Worm (Caenorhabditis elegans) whole organism, L1 larva: ENCODE measurements around the gene sax-7.
A peak's percentile ranks its signal among the peaks of the same experiment; 100 is the strongest.

ENCODE experiments used
- C04F5.9 ChIP-seq: sonication (generic microtip); optimal IDR thresholded peaks from 2 replicates; lab custom pipeline; 2016; ENCODE audit warnings: missing genetic modification characterization, missing compliant biosample characterization
- Y116A8C.19 ChIP-seq: sonication (generic microtip); optimal IDR thresholded peaks from 2 replicates; lab custom pipeline; 2016; ENCODE audit warnings: missing compliant biosample characterization, missing genetic modification characterization, borderline replicate concordance
- alr-1 ChIP-seq: fragments of 200-800 bp; sonication (Bioruptor generic); optimal IDR thresholded peaks from 2 replicates; lab custom pipeline; 2018; ENCODE audit warnings: borderline replicate concordance, mild to moderate bottlenecking, missing genetic modification characterization, missing compliant biosample characterization
- blmp-1 ChIP-seq: fragments of 150-350 bp; optimal IDR thresholded peaks from 2 replicates; lab custom pipeline; 2014; ENCODE audit warnings: missing biosample characterization, missing genetic modification characterization
- ceh-8 ChIP-seq: fragments of 200-800 bp; sonication (Bioruptor generic); optimal IDR thresholded peaks from 2 replicates; lab custom pipeline; 2018; ENCODE audit warnings: mild to moderate bottlenecking, missing genetic modification characterization, moderate library complexity, missing compliant biosample characterization
- ceh-82 ChIP-seq, 3 experiments: fragments of 150-350 bp in 1 of 3; sonication (generic microtip) in 2 of 3; optimal IDR thresholded peaks; 2 replicates each; lab custom pipeline; 2014 to 2017; ENCODE audit warnings: missing biosample characterization in 3 of 3, missing genetic modification characterization in 3 of 3
- ceh-90 ChIP-seq: sonication (generic microtip); optimal IDR thresholded peaks from 2 replicates; lab custom pipeline; 2016; ENCODE audit warnings: missing genetic modification characterization, missing compliant biosample characterization
- dsc-1 ChIP-seq: sonication (generic microtip); optimal IDR thresholded peaks from 2 replicates; lab custom pipeline; 2016; ENCODE audit warnings: mild to moderate bottlenecking, missing genetic modification characterization, missing compliant biosample characterization
- efl-1 ChIP-seq, 4 experiments: fragments of 150-350 bp; optimal IDR thresholded peaks in 3 of 4; peaks in 1 of 4; 1 replicate in 1 of 4; 2 replicates in 3 of 4; lab custom pipeline; 2014; ENCODE audit warnings: missing biosample characterization in 2 of 4, missing genetic modification characterization in 2 of 4, missing genetic modification reagents in 2 of 4
- egl-13 ChIP-seq: sonication (generic microtip); optimal IDR thresholded peaks from 2 replicates; lab custom pipeline; 2016; ENCODE audit warnings: missing genotype, missing genetic modification reagents, missing genetic modification characterization, missing compliant biosample characterization
- fkh-10 ChIP-seq: sonication (generic microtip); optimal IDR thresholded peaks from 2 replicates; lab custom pipeline; 2017; ENCODE audit warnings: missing biosample characterization, missing genetic modification reagents, missing genetic modification characterization
- fkh-4 ChIP-seq: sonication (generic microtip); optimal IDR thresholded peaks from 2 replicates; lab custom pipeline; 2016; ENCODE audit warnings: missing compliant biosample characterization, missing genetic modification characterization, borderline replicate concordance
- fkh-8 ChIP-seq: sonication (generic microtip); optimal IDR thresholded peaks from 2 replicates; lab custom pipeline; 2016; ENCODE audit warnings: mild to moderate bottlenecking, missing genetic modification characterization, missing compliant biosample characterization
- irx-1 ChIP-seq: sonication (generic microtip); optimal IDR thresholded peaks from 2 replicates; lab custom pipeline; 2016; ENCODE audit warnings: missing genetic modification characterization, missing compliant biosample characterization
- isw-1 ChIP-seq: fragments of 200-800 bp; sonication (Bioruptor generic); IDR thresholded peaks from 2 replicates; pipeline ENCODE4 v1.3.6; 2022; ENCODE audit warnings: missing genetic modification characterization, missing compliant biosample characterization
- jun-1 ChIP-seq: fragments of 150-350 bp; optimal IDR thresholded peaks from 2 replicates; lab custom pipeline; 2014; ENCODE audit warnings: missing biosample characterization, missing genetic modification reagents, missing genetic modification characterization
- lin-14 ChIP-seq: fragments of 200-800 bp; sonication (Bioruptor generic); optimal IDR thresholded peaks from 2 replicates; lab custom pipeline; 2018; ENCODE audit warnings: mild to moderate bottlenecking, missing genetic modification characterization, moderate library complexity, missing compliant biosample characterization
- lin-35 ChIP-seq, 2 experiments: fragments of 150-350 bp; optimal IDR thresholded peaks; 2 replicates each; lab custom pipeline; 2014; ENCODE audit warnings: missing biosample characterization in 2 of 2, missing genetic modification characterization in 2 of 2, missing genetic modification reagents in 2 of 2
- lin-39 ChIP-seq: fragments of 150-350 bp; optimal IDR thresholded peaks from 2 replicates; lab custom pipeline; 2014; ENCODE audit warnings: missing biosample characterization, missing genetic modification reagents, missing genetic modification characterization
- mab-9 ChIP-seq: fragments of 200-800 bp; sonication (Bioruptor generic); IDR thresholded peaks from 2 replicates; pipeline ENCODE4 v1.3.6; 2022; ENCODE audit warnings: missing genetic modification reagents, missing genetic modification characterization, missing compliant biosample characterization
- mdl-1 ChIP-seq, 2 experiments: fragments of 150-350 bp; optimal IDR thresholded peaks; 2 replicates each; lab custom pipeline; 2014 to 2017; ENCODE audit warnings: missing biosample characterization in 2 of 2, missing genetic modification characterization in 2 of 2, inconsistent platforms in 1 of 2
- mep-1 ChIP-seq: fragments of 150-350 bp; optimal IDR thresholded peaks from 2 replicates; lab custom pipeline; 2014; ENCODE audit warnings: missing biosample characterization, missing genetic modification characterization
- nhr-11 ChIP-seq: fragments of 150-350 bp; optimal IDR thresholded peaks from 2 replicates; lab custom pipeline; 2014; ENCODE audit warnings: missing biosample characterization, missing genetic modification characterization
- nhr-12 ChIP-seq: sonication (generic microtip); optimal IDR thresholded peaks from 2 replicates; lab custom pipeline; 2017; ENCODE audit warnings: missing biosample characterization, missing genetic modification characterization
- nhr-20 ChIP-seq: sonication (generic microtip); optimal IDR thresholded peaks from 2 replicates; lab custom pipeline; 2016; ENCODE audit warnings: mild to moderate bottlenecking, missing genetic modification characterization, missing compliant biosample characterization
- nhr-237 ChIP-seq: fragments of 150-350 bp; optimal IDR thresholded peaks from 2 replicates; lab custom pipeline; 2014; ENCODE audit warnings: missing biosample characterization, missing genetic modification characterization
- nhr-28 ChIP-seq: fragments of 150-350 bp; optimal IDR thresholded peaks from 2 replicates; lab custom pipeline; 2014; ENCODE audit warnings: missing biosample characterization, missing genetic modification characterization
- nhr-85 ChIP-seq: sonication (generic microtip); peaks from one replicate; lab custom pipeline; 2016; ENCODE audit warnings: missing genetic modification characterization, inconsistent platforms, missing compliant biosample characterization
- pax-3 ChIP-seq: fragments of 200-800 bp; sonication (Bioruptor generic); optimal IDR thresholded peaks from 2 replicates; lab custom pipeline; 2018; ENCODE audit warnings: mild to moderate bottlenecking, missing genetic modification characterization, moderate library complexity, missing compliant biosample characterization
- pqm-1 ChIP-seq: sonication (generic microtip); optimal IDR thresholded peaks from 3 replicates; lab custom pipeline; 2017; ENCODE audit warnings: missing biosample characterization, missing genetic modification characterization
- snpc-4 ChIP-seq: fragments of 150-350 bp; optimal IDR thresholded peaks from 2 replicates; lab custom pipeline; 2014; ENCODE audit warnings: missing biosample characterization, missing genetic modification characterization
- sup-37 ChIP-seq: fragments of 200-800 bp; sonication (Bioruptor generic); optimal IDR thresholded peaks from 2 replicates; lab custom pipeline; 2018; ENCODE audit warnings: mild to moderate bottlenecking, missing genetic modification characterization, missing compliant biosample characterization
- tbx-2 ChIP-seq: sonication (generic microtip); optimal IDR thresholded peaks from 2 replicates; lab custom pipeline; 2016; ENCODE audit warnings: missing genetic modification characterization, missing compliant biosample characterization
- unc-30 ChIP-seq: sonication (generic microtip); optimal IDR thresholded peaks from 2 replicates; lab custom pipeline; 2017; ENCODE audit warnings: missing biosample characterization, missing genetic modification characterization
- unc-98 ChIP-seq: fragments of 200-800 bp; sonication (Bioruptor generic); IDR thresholded peaks from 2 replicates; pipeline ENCODE4 v1.3.6; 2022; ENCODE audit warnings: missing genetic modification characterization, missing compliant biosample characterization
- vab-15 ChIP-seq: sonication (generic microtip); optimal IDR thresholded peaks from 2 replicates; lab custom pipeline; 2017; ENCODE audit warnings: missing genotype, mild to moderate bottlenecking, missing genetic modification characterization, missing compliant biosample characterization
- zag-1 ChIP-seq: fragments of 150-350 bp; optimal IDR thresholded peaks from 2 replicates; lab custom pipeline; 2014; ENCODE audit warnings: missing biosample characterization, missing genetic modification characterization
- ztf-11 ChIP-seq, 2 experiments: sonication (generic microtip); optimal IDR thresholded peaks; 2 replicates each; lab custom pipeline; 2016 to 2017; ENCODE audit warnings: missing genetic modification characterization in 2 of 2, missing biosample characterization in 1 of 2, missing compliant biosample characterization in 1 of 2

sax-7 gene

DNA sequence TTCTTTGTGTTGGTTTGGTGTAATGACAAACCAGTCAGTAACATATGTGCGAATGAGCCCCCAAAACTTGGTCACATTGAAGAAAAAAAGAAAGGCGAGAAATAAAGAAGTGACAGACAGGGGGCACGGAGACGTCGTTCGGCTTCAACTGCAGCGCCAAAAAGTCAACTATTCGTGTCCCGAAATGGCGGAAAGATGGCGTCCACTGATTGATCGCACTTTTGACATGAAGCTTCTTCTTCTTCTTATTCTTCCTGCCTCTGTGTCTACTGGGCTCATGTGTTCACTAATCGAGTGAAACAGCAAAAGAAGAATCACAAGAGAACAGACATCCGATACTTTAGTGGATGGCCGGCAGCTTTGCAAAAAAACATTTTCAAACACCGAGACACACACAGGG is 6.6 kb downstream of the sax-7 start:
- TF ChIP-seq nhr-85 (tag; lab: Kevin White, UChicago) (no peak), dsc-1 (tag; lab: Kevin White, UChicago) (peak; percentile 19), fkh-4 (tag; lab: Kevin White, UChicago) (no peak), lin-14 (GFP tag; lab: Kevin White, UChicago) (peak; percentile 23), zag-1 (no peak), C04F5.9 (tag; lab: Kevin White, UChicago) (no peak), Y116A8C.19 (tag; lab: Kevin White, UChicago) (no peak), jun-1 (tag; lab: Kevin White, UChicago) (no peak)

DNA sequence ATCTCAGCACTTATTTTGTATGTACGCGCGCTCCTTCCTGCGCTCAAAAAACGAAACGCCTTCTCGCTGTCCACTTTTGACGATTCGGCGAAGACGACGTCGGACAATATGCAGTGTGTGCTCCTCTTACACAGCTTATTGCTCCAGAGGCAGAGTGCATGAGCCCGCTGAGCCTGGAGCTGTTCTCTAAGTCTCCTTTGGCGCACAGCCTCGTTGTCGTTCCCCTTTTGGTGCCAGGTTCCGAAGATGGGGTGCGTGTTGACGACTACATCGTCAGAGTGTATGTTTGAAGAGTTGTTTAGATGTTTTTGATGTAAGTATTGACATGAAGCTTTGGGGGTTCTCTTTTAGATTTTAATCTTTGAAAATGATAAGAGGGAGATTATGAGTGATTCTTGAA is 7.8 kb downstream of the sax-7 start:
- TF ChIP-seq fkh-8 (tag; lab: Kevin White, UChicago) (no peak), lin-39 (no peak), nhr-12 (no peak), nhr-28 (tag; lab: Kevin White, UChicago) (no peak), unc-30 (tag; lab: Kevin White, UChicago) (no peak), egl-13 (tag; lab: Kevin White, UChicago) (no peak), nhr-20 (tag; lab: Kevin White, UChicago) (no peak), vab-15 (tag; lab: Kevin White, UChicago) (no peak)

DNA sequence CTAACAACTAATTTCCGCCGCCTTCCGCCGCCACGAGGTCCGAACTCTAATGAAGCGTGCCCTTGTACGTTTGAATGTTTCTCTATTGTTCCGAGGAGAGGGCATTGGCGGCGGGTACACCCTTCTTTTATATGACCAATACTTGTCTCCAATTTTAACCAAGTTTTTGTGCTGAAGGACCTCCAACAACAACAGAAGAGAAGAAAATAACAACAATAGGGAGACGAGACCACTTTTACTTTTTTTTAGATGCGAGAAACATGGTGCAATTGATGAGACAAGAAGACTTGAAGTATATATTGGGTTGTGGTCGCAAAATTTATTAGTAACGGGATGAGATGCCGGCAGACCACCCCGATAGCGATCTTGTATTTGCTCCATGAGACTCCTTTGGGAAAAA is 8.5 kb downstream of the sax-7 start:
- TF ChIP-seq ceh-90 (tag; lab: Kevin White, UChicago) (no peak), fkh-10 (GFP tag; lab: Kevin White, UChicago) (peak; percentile 53), fkh-8 (tag; lab: Kevin White, UChicago) (peak; percentile 33), lin-14 (GFP tag; lab: Kevin White, UChicago) (peak; percentile 64)
- TF ChIP-seq, all 84 proteins: peak for 3

DNA sequence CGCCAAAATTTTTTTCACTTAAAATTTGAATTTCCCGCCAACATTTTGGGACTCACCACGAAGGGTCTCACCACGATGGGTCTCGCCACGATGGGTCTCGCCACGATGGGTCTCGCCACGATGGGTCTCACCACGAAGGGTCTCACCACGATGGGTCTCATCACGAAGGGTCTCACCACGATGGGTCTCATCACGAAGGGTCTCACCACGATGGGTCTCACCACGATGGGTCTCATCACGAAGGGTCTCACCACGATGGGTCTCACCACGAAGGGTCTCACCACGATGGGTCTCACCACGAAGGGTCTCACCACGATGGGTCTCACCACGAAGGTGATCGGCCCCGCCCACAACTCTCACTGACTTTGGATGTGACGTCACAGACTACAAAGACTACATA is 11.2 kb downstream of the sax-7 start:
- peak; percentile 52 for TF ChIP-seq isw-1 (GFP tag; lab: Robert Waterston, UW)

DNA sequence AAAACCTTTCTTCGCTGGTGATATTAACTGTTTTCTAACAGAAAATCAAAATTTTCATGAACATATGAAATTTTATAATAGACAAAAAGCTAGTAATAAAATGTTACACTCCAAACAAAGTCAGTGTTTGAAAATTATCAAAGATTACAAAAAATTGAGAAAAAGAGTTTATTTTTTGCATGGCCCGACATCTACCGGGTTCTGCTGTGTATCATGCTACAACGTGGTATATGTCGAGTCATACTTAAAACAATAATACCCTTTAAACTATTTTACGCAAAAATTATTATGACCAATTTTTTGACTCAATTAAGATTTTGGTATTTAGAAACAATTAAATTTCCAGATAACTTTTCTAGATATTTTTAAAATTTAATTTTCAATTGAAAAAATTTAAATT is 13.1 kb downstream of the sax-7 start:
- TF ChIP-seq snpc-4 (tag; lab: Kevin White, UChicago) (peak; percentile 51), pqm-1 (tag; lab: Kevin White, UChicago) (no peak)

DNA sequence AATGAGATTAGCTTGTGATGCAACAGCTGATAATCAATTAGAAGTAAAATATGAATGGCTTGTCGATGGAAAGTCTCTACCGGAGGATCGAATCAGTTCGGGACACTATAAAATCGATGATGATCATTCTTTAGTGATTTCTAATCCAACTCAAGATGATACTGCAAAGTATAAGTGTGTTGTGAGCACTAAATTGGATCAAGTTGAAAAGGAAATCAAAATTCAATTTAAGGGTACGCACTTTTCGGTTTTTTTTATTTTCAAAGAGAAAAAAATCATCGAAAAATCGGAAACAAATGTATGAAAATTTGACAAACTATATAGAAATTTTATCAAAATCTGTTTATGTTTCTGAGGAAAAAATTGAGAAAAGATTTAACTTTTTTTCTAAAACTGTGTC is 14.1 kb downstream of the sax-7 start:
- TF ChIP-seq mdl-1 (tag; optimal IDR thresholded peaks at IDR 0.05; lab: Kevin White, UChicago) (no peak), unc-98 (no peak), pax-3 (tag; lab: Kevin White, UChicago) (no peak), lin-35 (GFP tag; optimal IDR thresholded peaks at IDR 0.05; lab: Kevin White, UChicago) (no peak), fkh-10 (GFP tag; lab: Kevin White, UChicago) (peak; percentile 62), lin-14 (GFP tag; lab: Kevin White, UChicago) (no peak), mab-9 (GFP tag; lab: Robert Waterston, UW) (no peak), fkh-8 (tag; lab: Kevin White, UChicago) (no peak), C04F5.9 (tag; lab: Kevin White, UChicago) (no peak), efl-1 (optimal IDR thresholded peaks at IDR 0.05; lab: Kevin White, UChicago) (no peak), efl-1 (GFP tag; optimal IDR thresholded peaks at IDR 0.05 in 1 of 2; lab: Kevin White, UChicago) (peak in 1 of 2 experiments; percentile 54), ztf-11 (tag; optimal IDR thresholded peaks at IDR 0.05; lab: Kevin White, UChicago) (no peak), blmp-1 (no peak)

DNA sequence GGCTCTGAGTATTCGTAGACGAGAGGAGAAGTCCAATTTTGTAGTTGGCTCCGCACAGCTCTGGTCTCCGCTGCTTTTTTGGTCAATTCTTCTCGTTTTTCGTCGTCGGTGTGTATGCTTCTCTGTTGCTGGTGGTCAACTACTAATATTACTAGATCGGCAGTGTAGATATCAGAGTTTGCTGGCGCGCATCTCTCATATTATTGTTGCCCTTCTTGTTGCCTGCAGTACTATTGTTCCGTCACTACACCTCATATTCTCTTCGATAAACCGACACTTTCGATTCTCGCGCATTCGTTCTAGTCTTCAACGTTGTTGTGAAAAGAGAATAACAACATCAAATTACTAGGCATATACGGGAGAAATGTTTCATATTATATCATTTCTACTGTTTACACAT is 17.7 kb downstream of the sax-7 start:
- TF ChIP-seq nhr-11 (tag; lab: Kevin White, UChicago), result no peak
- TF ChIP-seq tbx-2 (tag; lab: Kevin White, UChicago), result no peak
- TF ChIP-seq ceh-8, result no peak
- TF ChIP-seq lin-39, result no peak
- TF ChIP-seq isw-1 (GFP tag; lab: Robert Waterston, UW), result no peak
- TF ChIP-seq alr-1, result no peak
- no peak for TF ChIP-seq pqm-1 (tag; lab: Kevin White, UChicago)
- TF ChIP-seq fkh-10 (GFP tag; lab: Kevin White, UChicago), result no peak
- TF ChIP-seq sup-37 (GFP tag; lab: Kevin White, UChicago), result no peak
- no peak for TF ChIP-seq nhr-237
- TF ChIP-seq fkh-8 (tag; lab: Kevin White, UChicago), result no peak
- TF ChIP-seq irx-1 (tag; lab: Kevin White, UChicago), result no peak
- TF ChIP-seq dsc-1 (tag; lab: Kevin White, UChicago), result no peak
- TF ChIP-seq mep-1, result no peak
- no peak for TF ChIP-seq ceh-82 (tag; optimal IDR thresholded peaks at IDR 0.05; lab: Kevin White, UChicago)
- TF ChIP-seq, all 84 proteins: peak for 0
